Fruit fly (Drosophila melanogaster): ENCODE data around the gene Usp12-46.
A peak's percentile ranks its signal among the peaks of the same experiment; 100 is the strongest.

The Usp12-46 gene

dm6 chr3R:22750039-22750438, 662 bp upstream of the Usp12-46 start:
- TF ChIP-seq CG8089 (GFP tag; optimal IDR thresholded peaks at IDR 0.05) (no peak), ara (GFP tag; IDR thresholded peaks at IDR 0.05) (no peak), pros (GFP tag; optimal IDR thresholded peaks at IDR 0.05) (no peak), Sox102F (GFP tag; optimal IDR thresholded peaks at IDR 0.05) (no peak), Dip3 (GFP tag; optimal IDR thresholded peaks at IDR 0.05) (no peak), Hmx (GFP tag; optimal IDR thresholded peaks at IDR 0.05) (no peak), Chrac-16 (GFP tag; optimal IDR thresholded peaks at IDR 0.05) (no peak), chm (GFP tag; IDR thresholded peaks at IDR 0.05) (0 out of 2 replicates have a peak, but pooled peaks have one; percentile 10), kah (GFP tag; optimal IDR thresholded peaks at IDR 0.05) (peak; percentile 98)

- TF ChIP-seq CG9437 (GFP tag; optimal IDR thresholded peaks at IDR 0.05) (no peak), Neu2 (GFP tag; optimal IDR thresholded peaks at IDR 0.05; ENCODE audit: borderline replicate concordance) (no peak), Drgx (GFP tag; IDR thresholded peaks at IDR 0.05) (0 out of 2 replicates have a peak, but pooled peaks have one; percentile 28), slbo (GFP tag; IDR thresholded peaks at IDR 0.05) (peak; percentile 15; the same call in 1 of the 2 replicates), nerfin-1 (tag; optimal IDR thresholded peaks at IDR 0.05) (peak; percentile 15), CG1603 (tag; optimal IDR thresholded peaks at IDR 0.05) (peak; percentile 3), pan (optimal IDR thresholded peaks at IDR 0.05) (no peak), pan (GFP tag; optimal IDR thresholded peaks at IDR 0.05 in 1 of 2, IDR thresholded peaks at IDR 0.05 in 1 of 2) (peak in 1 of 2 experiments; percentile 6), Eip74EF (GFP tag; optimal IDR thresholded peaks at IDR 0.05) (no peak), CG8281 (tag; optimal IDR thresholded peaks at IDR 0.05) (no peak), bigmax (GFP tag; optimal IDR thresholded peaks at IDR 0.05) (no peak), CG6765 (GFP tag; optimal IDR thresholded peaks at IDR 0.05) (no peak), CG7271 (tag; optimal IDR thresholded peaks at IDR 0.05) (no peak), CG11696 (GFP tag; IDR thresholded peaks at IDR 0.05) (peak; percentile 57), CG8290 (GFP tag; optimal IDR thresholded peaks at IDR 0.05) (no peak), CG8290 (tag; optimal IDR thresholded peaks at IDR 0.05) (peak in 1 of 2 experiments; percentile 5), Xrp1 (GFP tag; IDR thresholded peaks at IDR 0.05) (0 out of 2 replicates have a peak, but pooled peaks have one; percentile 19), Xbp1 (GFP tag; optimal IDR thresholded peaks at IDR 0.05) (no peak), hkb (optimal IDR thresholded peaks at IDR 0.05) (no peak), hkb (GFP tag; IDR thresholded peaks at IDR 0.05) (peak; percentile 35; the same call in 1 of the 2 replicates), Ada2b (GFP tag; IDR thresholded peaks at IDR 0.05) (peak; percentile 23; the same call in 1 of the 2 replicates), gfzf (GFP tag; optimal IDR thresholded peaks at IDR 0.05) (no peak), CG11695 (GFP tag; IDR thresholded peaks at IDR 0.05) (0 out of 3 replicates have a peak, but pooled peaks have one; percentile 17), ci (GFP tag; IDR thresholded peaks at IDR 0.05) (peak; percentile 5; the same call in 1 of the 3 replicates), CG10654 (GFP tag; optimal IDR thresholded peaks at IDR 0.05) (no peak), unpg (GFP tag; optimal IDR thresholded peaks at IDR 0.05) (peak; percentile 2), onecut (GFP tag; IDR thresholded peaks at IDR 0.05) (peak; percentile 49; the same call in 1 of the 2 replicates), Med (GFP tag) (peak; percentile 75), cg (GFP tag; optimal IDR thresholded peaks at IDR 0.05) (peak; percentile 60)
These were observed 410 bp downstream of the Usp12-46 start for dm6 chr3R:22751111-22751510.

DNA sequence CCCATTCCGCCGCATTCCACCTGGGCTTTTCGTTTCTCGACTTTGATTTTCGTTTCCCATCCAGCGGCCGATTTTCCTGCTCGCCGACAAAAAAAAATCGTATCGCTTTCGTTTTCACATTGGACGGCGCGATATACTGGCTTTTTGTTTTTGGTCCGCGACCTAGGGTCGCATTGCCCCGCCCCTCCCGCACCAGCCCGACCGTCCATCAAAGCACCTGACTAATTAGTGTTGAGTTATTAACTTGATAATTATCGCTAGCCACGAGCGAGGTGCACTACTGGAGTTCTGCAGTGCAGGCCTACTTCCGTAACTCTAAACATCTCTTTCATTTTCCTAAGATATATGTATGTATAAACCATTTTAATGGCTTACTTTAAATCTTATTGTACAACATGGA, 997 bp downstream of the Usp12-46 start:
- TF ChIP-seq Med (GFP tag) (peak; percentile 20), CG13624 (GFP tag; optimal IDR thresholded peaks at IDR 0.05) (no peak), sd (tag; optimal IDR thresholded peaks at IDR 0.05) (peak; percentile 65), D19B (GFP tag; optimal IDR thresholded peaks at IDR 0.05) (no peak), hkb (optimal IDR thresholded peaks at IDR 0.05) (peak; percentile 36), hkb (GFP tag; IDR thresholded peaks at IDR 0.05) (no peak), H15 (GFP tag; IDR thresholded peaks at IDR 0.05) (0 out of 3 replicates have a peak, but pooled peaks have one; percentile 8), CG15601 (tag; optimal IDR thresholded peaks at IDR 0.05) (peak; percentile 2), sqz (GFP tag; optimal IDR thresholded peaks at IDR 0.05) (peak; percentile 29), caup (GFP tag; optimal IDR thresholded peaks at IDR 0.05; ENCODE audit: severe bottlenecking) (no peak), NC2α (GFP tag; optimal IDR thresholded peaks at IDR 0.05) (no peak), Opbp (GFP tag; IDR thresholded peaks at IDR 0.05; ENCODE audit: partially characterized antibody) (peak; percentile 20; the same call in 1 of the 3 replicates), Awh (GFP tag; IDR thresholded peaks at IDR 0.05) (peak; percentile 65; the same call in 1 of the 2 replicates), CG10979 (tag; optimal IDR thresholded peaks at IDR 0.05) (no peak), CG34422 (GFP tag; IDR thresholded peaks at IDR 0.05) (no peak)

All from whole organism, embryonic.